Worm (Caenorhabditis elegans): ENCODE measurements around the gene pqn-79.

ce11 chrIV:15561223-15561656 is 34.1 kb upstream of the pqn-79 start:
- TF ChIP-seq cog-1 (tag; optimal IDR thresholded peaks at IDR 0.05) (peak; percentile 25), med-1 (GFP tag; optimal IDR thresholded peaks at IDR 0.05; ENCODE audit: insufficient read depth) (no peak), flt-1 (GFP tag; IDR thresholded peaks at IDR 0.05) (0 out of 2 replicates have a peak, but pooled peaks have one; percentile 24), klf-2 (GFP tag; conservative IDR thresholded peaks at IDR 0.05) (no peak)

Data from whole organism, midembryonic.